Fruit fly (Drosophila melanogaster) whole organism, embryonic: ENCODE data around the gene CG17327.

Source experiments
- Abd-B ChIP-seq: fragments of 200-800 bp; sonication (Bioruptor generic); optimal IDR thresholded peaks from 2 replicates; lab custom pipeline; 2018; ENCODE audit warnings: missing biosample characterization, mild to moderate bottlenecking, missing genetic modification characterization, moderate library complexity
- CG12744 ChIP-seq: fragments of 200-800 bp; sonication (Bioruptor generic); optimal IDR thresholded peaks from 2 replicates; lab custom pipeline; 2016; ENCODE audit warnings: missing biosample characterization, missing genetic modification characterization
- CG14441 ChIP-seq: fragments of 200-800 bp; sonication (Bioruptor generic); IDR thresholded peaks from 2 replicates; pipeline ENCODE4 v1.3.6; 2022; ENCODE audit warnings: missing biosample characterization, missing genetic modification characterization
- CG17385 ChIP-seq: fragments of 200-800 bp; sonication (Bioruptor generic); optimal IDR thresholded peaks from 3 replicates; lab custom pipeline; 2018; ENCODE audit warnings: missing biosample characterization, mild to moderate bottlenecking, missing genetic modification characterization
- Ets97D ChIP-seq: fragments of 200-800 bp; sonication (Bioruptor generic); optimal IDR thresholded peaks from 3 replicates; lab custom pipeline; 2016; ENCODE audit warnings: missing biosample characterization, missing genetic modification characterization
- Lim3 ChIP-seq: fragments of 200-800 bp; sonication (Bioruptor generic); IDR thresholded peaks from 2 replicates; pipeline ENCODE4 v1.3.6; 2022; ENCODE audit warnings: missing biosample characterization, missing genetic modification characterization
- bsh ChIP-seq, 2 experiments: fragments of 200-800 bp; sonication (Bioruptor generic); optimal IDR thresholded peaks; 2 replicates each; lab custom pipeline; 2017 to 2018; ENCODE audit warnings: mild to moderate bottlenecking in 2 of 2, missing biosample characterization in 2 of 2, missing genetic modification characterization in 2 of 2, moderate library complexity in 1 of 2
- dimm ChIP-seq: fragments of 200-800 bp; sonication (Bioruptor generic); IDR thresholded peaks from 2 replicates; pipeline ENCODE4 v1.3.6; 2022; ENCODE audit warnings: missing biosample characterization, missing genetic modification characterization
- ems ChIP-seq: fragments of 200-800 bp; sonication (Bioruptor generic); optimal IDR thresholded peaks from 3 replicates; lab custom pipeline; 2016; ENCODE audit warnings: missing biosample characterization, missing genetic modification characterization
- h ChIP-seq: fragments of >200 bp; optimal IDR thresholded peaks from 2 replicates; lab custom pipeline; 2017
- lbe ChIP-seq: fragments of 200-800 bp; sonication (Bioruptor generic); optimal IDR thresholded peaks from 2 replicates; lab custom pipeline; 2016; ENCODE audit warnings: missing biosample characterization, mild to moderate bottlenecking, missing genetic modification characterization
- sens-2 ChIP-seq: fragments of 200-800 bp; sonication (Bioruptor generic); IDR thresholded peaks from 2 replicates; pipeline ENCODE4 v1.3.6; 2022; ENCODE audit warnings: missing biosample characterization, missing genetic modification characterization
- stwl ChIP-seq: fragments of 200-800 bp; sonication (Bioruptor generic); optimal IDR thresholded peaks from 3 replicates; lab custom pipeline; 2018; ENCODE audit warnings: missing biosample characterization, mild to moderate bottlenecking, missing genetic modification characterization, moderate library complexity
- tgo ChIP-seq: fragments of 200-800 bp; sonication (Bioruptor generic); IDR thresholded peaks from 3 replicates; pipeline ENCODE4 v1.3.6; 2022; ENCODE audit warnings: missing biosample characterization, missing genetic modification characterization

DNA sequence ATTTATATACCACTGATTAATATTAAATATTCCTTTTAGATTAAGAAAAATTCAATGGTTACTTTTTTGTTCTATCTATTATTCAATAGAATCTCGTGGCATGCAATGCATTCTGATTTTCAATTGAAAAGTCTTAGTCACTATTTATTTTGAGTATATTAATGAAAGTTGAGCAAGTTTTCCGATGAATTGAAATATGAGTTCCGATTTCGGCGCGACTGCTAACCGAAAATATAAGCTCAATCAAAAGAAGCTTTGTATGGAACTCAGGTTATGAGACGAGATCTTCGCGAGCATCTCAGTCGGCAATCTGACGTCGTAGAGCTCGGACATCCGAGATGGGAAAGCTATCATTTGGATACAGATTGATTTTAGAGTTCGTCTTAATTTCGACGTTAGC lies 40.5 kb upstream of the CG17327 start, which contains the start of gene CG11668:
- no peak for TF ChIP-seq lbe (GFP tag; lab: Kevin White, UChicago)
- TF ChIP-seq ems (GFP tag; lab: Kevin White, UChicago), result no peak
- TF ChIP-seq CG17385 (GFP tag; lab: Kevin White, UChicago), result no peak
- TF ChIP-seq tgo (GFP tag; lab: Robert Waterston, UW), result no peak
- no peak for TF ChIP-seq bsh (GFP tag; optimal IDR thresholded peaks at IDR 0.05; lab: Kevin White, UChicago)
- no peak for TF ChIP-seq h
- TF ChIP-seq CG14441 (GFP tag; lab: Robert Waterston, UW), result no peak
- no peak for TF ChIP-seq dimm
- TF ChIP-seq CG12744 (GFP tag; lab: Kevin White, UChicago), result no peak
- TF ChIP-seq Ets97D, result no peak
- no peak for TF ChIP-seq sens-2
- no peak for TF ChIP-seq stwl
- no peak for TF ChIP-seq Lim3 (GFP tag; lab: Robert Waterston, UW)
- no peak for TF ChIP-seq Abd-B (GFP tag; lab: Kevin White, UChicago)
